Fruit fly (Drosophila melanogaster): ENCODE results near the gene CG14963.

Gene CG14963

DNA sequence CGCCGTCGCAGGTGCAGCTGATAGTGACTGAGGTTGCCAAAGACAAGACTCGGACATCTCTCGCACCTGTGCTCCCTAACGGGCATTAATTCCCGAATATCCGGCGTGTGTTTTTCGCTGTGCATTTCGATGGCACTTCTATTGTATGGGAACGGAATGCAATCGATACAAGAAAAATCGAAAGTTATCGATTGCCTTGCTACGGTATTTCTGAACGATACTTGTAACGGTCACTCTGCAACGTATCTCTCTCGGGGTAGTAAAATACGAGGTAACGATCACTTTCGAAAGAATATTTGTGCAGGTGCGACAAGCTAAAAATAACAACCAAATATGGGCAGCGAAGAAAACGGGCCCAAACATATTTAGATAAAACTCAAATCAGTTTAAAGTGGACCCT, 7.4 kb downstream of the CG14963 start, which contains the start of gene CG32280 (continued):
- TF ChIP-seq sob (GFP tag; IDR thresholded peaks at IDR 0.05) (peak; percentile 58; the same call in 1 of the 2 replicates), insv (GFP tag; optimal IDR thresholded peaks at IDR 0.05) (peak in 1 of 2 experiments; percentile 11), nerfin-2 (GFP tag; IDR thresholded peaks at IDR 0.05; ENCODE audit: partially characterized antibody) (peak; percentile 81), CG3995 (GFP tag; optimal IDR thresholded peaks at IDR 0.05) (peak; percentile 77), CG13296 (GFP tag; optimal IDR thresholded peaks at IDR 0.05) (peak; percentile 55), E2f2 (GFP tag; IDR thresholded peaks at IDR 0.05) (peak; percentile 45; the same call in 1 of the 2 replicates), CG4404 (GFP tag; IDR thresholded peaks at IDR 0.05) (no peak), wdn (GFP tag; IDR thresholded peaks at IDR 0.05) (no peak), pzg (GFP tag; optimal IDR thresholded peaks at IDR 0.05) (peak; percentile 91), ap (GFP tag; IDR thresholded peaks at IDR 0.05) (no peak), hbn (GFP tag; IDR thresholded peaks at IDR 0.05; ENCODE audit: partially characterized antibody) (peak; percentile 91), Hr3 (GFP tag; optimal IDR thresholded peaks at IDR 0.05) (no peak), mld (GFP tag; IDR thresholded peaks at IDR 0.05; ENCODE audit: partially characterized antibody) (peak; percentile 73; the same call in 1 of the 3 replicates), mam (GFP tag; optimal IDR thresholded peaks at IDR 0.05) (peak; percentile 48), odd (GFP tag; optimal IDR thresholded peaks at IDR 0.05) (no peak), da (GFP tag; optimal IDR thresholded peaks at IDR 0.05) (no peak), sens (GFP tag) (peak; percentile 91), cad (GFP tag; optimal IDR thresholded peaks at IDR 0.05) (no peak), Gug (GFP tag; IDR thresholded peaks at IDR 0.05) (peak; percentile 45; the same call in 2 of the 4 replicates), HHEX (GFP tag; optimal IDR thresholded peaks at IDR 0.05) (peak; percentile 47), ken (GFP tag; IDR thresholded peaks at IDR 0.05) (no peak), CG1603 (tag; optimal IDR thresholded peaks at IDR 0.05) (peak; percentile 68), tin (GFP tag; optimal IDR thresholded peaks at IDR 0.05) (no peak), unc-4 (GFP tag; IDR thresholded peaks at IDR 0.05; ENCODE audit: partially characterized antibody) (peak; percentile 90), CG11695 (GFP tag; IDR thresholded peaks at IDR 0.05) (no peak), row (GFP tag; IDR thresholded peaks at IDR 0.05) (peak; percentile 62), CG8290 (GFP tag; optimal IDR thresholded peaks at IDR 0.05) (peak; percentile 19), CG8290 (tag; optimal IDR thresholded peaks at IDR 0.05) (no peak), disco-r (GFP tag; optimal IDR thresholded peaks at IDR 0.05) (no peak), E2f1 (GFP tag; IDR thresholded peaks at IDR 0.05) (no peak), esg (GFP tag; conservative IDR thresholded peaks at IDR 0.05) (no peak), CG15479 (GFP tag; optimal IDR thresholded peaks at IDR 0.05) (no peak), ATbp (GFP tag; optimal IDR thresholded peaks at IDR 0.05) (no peak), CG6683 (GFP tag; optimal IDR thresholded peaks at IDR 0.05) (peak; percentile 10), Nf-YB (GFP tag; optimal IDR thresholded peaks at IDR 0.05) (no peak), Scr (GFP tag; IDR thresholded peaks at IDR 0.05; ENCODE audit: partially characterized antibody) (peak; percentile 84), CG14441 (GFP tag; IDR thresholded peaks at IDR 0.05) (peak; percentile 46; the same call in 1 of the 2 replicates), org-1 (GFP tag; optimal IDR thresholded peaks at IDR 0.05) (no peak), bab2 (GFP tag; optimal IDR thresholded peaks at IDR 0.05) (no peak), crc (GFP tag; optimal IDR thresholded peaks at IDR 0.05) (no peak), CG34376 (GFP tag; optimal IDR thresholded peaks at IDR 0.05) (peak; percentile 69), en (GFP tag; optimal IDR thresholded peaks at IDR 0.05) (no peak), grau (tag; optimal IDR thresholded peaks at IDR 0.05) (peak; percentile 30), trem (tag; optimal IDR thresholded peaks at IDR 0.05) (peak; percentile 59), CG6791 (GFP tag; IDR thresholded peaks at IDR 0.05; ENCODE audit: partially characterized antibody) (peak; percentile 89), Bteb2 (GFP tag; optimal IDR thresholded peaks at IDR 0.05) (peak; percentile 5), CG7839 (tag; optimal IDR thresholded peaks at IDR 0.05) (no peak), gcm (GFP tag; optimal IDR thresholded peaks at IDR 0.05) (no peak), chinmo (GFP tag; IDR thresholded peaks at IDR 0.05; ENCODE audit: partially characterized antibody) (peak; percentile 92; the same call in 3 of the 4 replicates), pita (GFP tag; optimal IDR thresholded peaks at IDR 0.05) (no peak), CG12391 (tag; optimal IDR thresholded peaks at IDR 0.05) (peak; percentile 23)
